Worm (Caenorhabditis elegans): ENCODE measurements around the gene Y47D7A.13.

The Y47D7A.13 gene

DNA sequence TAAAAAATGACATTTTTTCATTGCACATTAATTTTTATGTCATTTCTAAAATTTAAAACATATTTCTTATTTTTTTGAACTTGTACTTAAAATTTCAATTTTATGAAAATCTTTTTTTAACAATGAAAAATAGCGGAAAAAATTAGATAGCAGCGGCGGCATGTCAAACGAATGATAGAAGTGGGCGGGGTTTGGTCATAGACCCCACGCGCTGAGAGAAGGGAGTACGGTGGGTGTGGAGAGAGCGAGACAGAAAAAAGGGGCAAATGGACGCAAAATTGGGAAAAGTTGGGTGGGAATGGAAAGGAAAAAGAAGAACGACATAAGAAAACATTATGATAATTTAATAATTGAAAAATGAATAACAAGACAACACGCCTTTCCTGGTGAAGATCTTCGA, 47.8 kb downstream of the Y47D7A.13 start:
- TF ChIP-seq F39B2.1 (GFP tag; IDR thresholded peaks at IDR 0.05) (no peak), bed-2 (GFP tag; IDR thresholded peaks at IDR 0.05) (no peak), F57C9.4 (tag; optimal IDR thresholded peaks at IDR 0.05) (no peak), rcor-1 (GFP tag; IDR thresholded peaks at IDR 0.05) (no peak), Y95B8A.8 (GFP tag; IDR thresholded peaks at IDR 0.05) (no peak), ceh-40 (GFP tag; IDR thresholded peaks at IDR 0.05) (no peak), F49E8.2 (tag; optimal IDR thresholded peaks at IDR 0.05; ENCODE audit: insufficient read depth) (no peak), lin-26 (GFP tag; IDR thresholded peaks at IDR 0.05) (no peak), F22D6.2 (tag; optimal IDR thresholded peaks at IDR 0.05) (no peak)

DNA sequence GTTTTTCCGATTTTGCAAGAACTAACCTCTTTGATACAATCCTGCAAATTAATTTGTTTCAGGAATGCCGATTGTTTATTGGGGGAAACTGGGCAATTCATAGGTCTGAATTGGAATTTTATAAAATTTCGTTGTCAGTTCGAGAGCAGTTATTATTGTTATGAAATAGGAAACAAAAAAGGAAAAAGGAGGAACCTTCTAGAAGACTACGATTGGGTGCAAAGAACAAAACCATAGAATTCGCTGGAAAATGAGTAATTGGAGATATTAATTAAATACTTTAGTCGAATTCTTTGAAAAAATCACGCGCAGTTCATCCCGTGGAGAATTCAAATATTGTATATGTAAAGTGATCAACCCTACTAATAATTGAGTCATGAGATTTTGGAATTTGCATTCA, 48.3 kb downstream of the Y47D7A.13 start, which contains the start of gene F13A2.9:
Gene F13A2.9, minus strand, starts transcription at position 101 of the 400 bp plus-strand sequence.
- no peak for TF ChIP-seq cebp-2 (GFP tag; IDR thresholded peaks at IDR 0.05)
- TF ChIP-seq snpc-4 (GFP tag; optimal IDR thresholded peaks at IDR 0.05), result no peak
- TF ChIP-seq snpc-4 (tag; optimal IDR thresholded peaks at IDR 0.05), result no peak
- no peak for TF ChIP-seq nhr-27 (tag; optimal IDR thresholded peaks at IDR 0.05)

ce11 chrV:4386173-4386572, 49.6 kb downstream of the Y47D7A.13 start, which contains the start of gene F13A2.10:
Gene F13A2.10 (minus strand): TSS chrV:4386273.
- TF ChIP-seq rcor-1 (GFP tag; IDR thresholded peaks at IDR 0.05), result no peak
- no peak for TF ChIP-seq ztf-3 (GFP tag; optimal IDR thresholded peaks at IDR 0.05)
- TF ChIP-seq hmg-20 (GFP tag; IDR thresholded peaks at IDR 0.05), result no peak
- TF ChIP-seq D2030.7 (GFP tag; IDR thresholded peaks at IDR 0.05), result no peak
- TF ChIP-seq nhr-90 (tag; optimal IDR thresholded peaks at IDR 0.05), result no peak
